Fruit fly (Drosophila melanogaster) whole organism, adult: ENCODE data around the gene CG15543.

Source experiments
- CG11617 ChIP-seq: fragments of 200-800 bp; sonication (Bioruptor generic); optimal IDR thresholded peaks from 2 replicates; lab custom pipeline; 2017; ENCODE audit warnings: mild to moderate bottlenecking, missing biosample characterization, missing genetic modification reagents, missing genetic modification characterization
- CG12768 ChIP-seq: fragments of 200-800 bp; sonication (Bioruptor generic); optimal IDR thresholded peaks from 2 replicates; lab custom pipeline; 2017; ENCODE audit warnings: missing biosample characterization, missing genetic modification characterization, mild to moderate bottlenecking, moderate library complexity, missing genetic modification reagents
- Hr96 ChIP-seq: fragments of 200-800 bp; sonication (Bioruptor generic); optimal IDR thresholded peaks from 2 replicates; lab custom pipeline; 2016; ENCODE audit warnings: missing biosample characterization, missing genetic modification characterization
- Mnt ChIP-seq: fragments of 200-800 bp; sonication (Bioruptor generic); optimal IDR thresholded peaks from 2 replicates; lab custom pipeline; 2016; ENCODE audit warnings: missing biosample characterization, mild to moderate bottlenecking, missing genetic modification characterization
- cic ChIP-seq: fragments of 200-800 bp; sonication (Bioruptor generic); optimal IDR thresholded peaks from 2 replicates; lab custom pipeline; 2017; ENCODE audit warnings: missing biosample characterization, mild to moderate bottlenecking, missing genetic modification characterization, moderate library complexity
- cnc ChIP-seq, 2 experiments: fragments of >200 bp; optimal IDR thresholded peaks; 2 replicates each; lab custom pipeline; 2017
- kay ChIP-seq: fragments of 200-800 bp; sonication (Bioruptor generic); peaks from one replicate; lab custom pipeline; 2016; ENCODE audit warnings: missing biosample characterization, missing genetic modification characterization, borderline replicate concordance

dm6 chr3R:30758725-30759714 is 16.3 kb downstream of the CG15543 start:
- TF ChIP-seq kay (GFP tag; lab: Kevin White, UChicago), result no peak
- TF ChIP-seq CG12768, result no peak
- TF ChIP-seq cic, result no peak
- TF ChIP-seq Mnt (GFP tag; lab: Kevin White, UChicago), result no peak
- TF ChIP-seq CG11617 (GFP tag; lab: Kevin White, UChicago), result no peak
- no peak for TF ChIP-seq cnc (optimal IDR thresholded peaks at IDR 0.05; lab: Kevin White, UChicago)
- no peak for TF ChIP-seq Hr96 (GFP tag; lab: Kevin White, UChicago)
